Worm (Caenorhabditis elegans): ENCODE measurements around the gene F54D5.4.

Gene F54D5.4

ce11 chrII:11542385-11542784 is 27.2 kb upstream of the F54D5.4 start, which contains the start of gene gtf-2E2 (continued):
- no peak for TF ChIP-seq F44E2.7 (GFP tag; IDR thresholded peaks at IDR 0.05)
- no peak for TF ChIP-seq egl-27 (tag; optimal IDR thresholded peaks at IDR 0.05)
- TF ChIP-seq snpc-4 (tag; optimal IDR thresholded peaks at IDR 0.05) = no peak
- TF ChIP-seq lin-29 (GFP tag; IDR thresholded peaks at IDR 0.05) = no peak
- no peak for TF ChIP-seq daf-8 (GFP tag; IDR thresholded peaks at IDR 0.05)
- no peak for TF ChIP-seq F10B5.3 (tag; optimal IDR thresholded peaks at IDR 0.05)
- no peak for TF ChIP-seq daf-16 (GFP tag; optimal IDR thresholded peaks at IDR 0.05)
- TF ChIP-seq daf-16 (tag; optimal IDR thresholded peaks at IDR 0.05) = peak; percentile 68
- no peak for TF ChIP-seq nhr-237 (tag; optimal IDR thresholded peaks at IDR 0.05)
- peak in 1 of 2 experiments; percentile 61 for TF ChIP-seq lsy-2 (tag; optimal IDR thresholded peaks at IDR 0.05)
- no peak for TF ChIP-seq set-16 (GFP tag; IDR thresholded peaks at IDR 0.05)
- TF ChIP-seq mxl-2 (GFP tag; conservative IDR thresholded peaks at IDR 0.05) = no peak
- TF ChIP-seq lin-38 (GFP tag; IDR thresholded peaks at IDR 0.05) = peak; percentile 18; the same call in 1 of the 2 replicates
- no peak for TF ChIP-seq vab-7 (GFP tag; IDR thresholded peaks at IDR 0.05)
- no peak for TF ChIP-seq nhr-48 (tag; optimal IDR thresholded peaks at IDR 0.05)
- TF ChIP-seq pha-4 (GFP tag; IDR thresholded peaks at IDR 0.05) = no peak
- no peak for TF ChIP-seq pha-4 (tag; optimal IDR thresholded peaks at IDR 0.05)
- TF ChIP-seq nhr-41 (GFP tag; IDR thresholded peaks at IDR 0.05) = no peak
- no peak for TF ChIP-seq nhr-77 (tag; optimal IDR thresholded peaks at IDR 0.05)
- no peak for TF ChIP-seq attf-4 (tag; optimal IDR thresholded peaks at IDR 0.05)
- no peak for TF ChIP-seq fkh-10 (GFP tag; optimal IDR thresholded peaks at IDR 0.05)
- TF ChIP-seq zfp-2 (tag; optimal IDR thresholded peaks at IDR 0.05) = no peak
- no peak for TF ChIP-seq aha-1 (tag)
- no peak for TF ChIP-seq Y75B8A.6 (GFP tag; IDR thresholded peaks at IDR 0.05)
- no peak for TF ChIP-seq R02D3.7 (tag; optimal IDR thresholded peaks at IDR 0.05)
- TF ChIP-seq hlh-30 (tag; optimal IDR thresholded peaks at IDR 0.05; ENCODE audit: insufficient read depth) = peak; percentile 6
- TF ChIP-seq aly-2 (tag; optimal IDR thresholded peaks at IDR 0.05) = no peak
- no peak for TF ChIP-seq dmd-9 (GFP tag; IDR thresholded peaks at IDR 0.05)
- TF ChIP-seq jun-1 (tag; optimal IDR thresholded peaks at IDR 0.05) = no peak
- TF ChIP-seq mep-1 (tag; optimal IDR thresholded peaks at IDR 0.05) = peak; percentile 20
- TF ChIP-seq snpc-1.2 (GFP tag; IDR thresholded peaks at IDR 0.05) = no peak
- TF ChIP-seq nhr-76 (tag; optimal IDR thresholded peaks at IDR 0.05) = no peak
- TF ChIP-seq F37D6.2 (tag; optimal IDR thresholded peaks at IDR 0.05) = no peak
- TF ChIP-seq hmg-1.1 (GFP tag; IDR thresholded peaks at IDR 0.05) = no peak
- TF ChIP-seq ceh-28 (tag; optimal IDR thresholded peaks at IDR 0.05) = peak; percentile 47
- TF ChIP-seq nhr-6 (tag; optimal IDR thresholded peaks at IDR 0.05) = peak; percentile 3
- no peak for TF ChIP-seq unc-62 (GFP tag; optimal IDR thresholded peaks at IDR 0.05 in 1 of 2)
- TF ChIP-seq unc-62 (tag; optimal IDR thresholded peaks at IDR 0.05) = no peak
- no peak for TF ChIP-seq mdt-29 (GFP tag; IDR thresholded peaks at IDR 0.05)
- no peak for TF ChIP-seq ceh-62 (tag; optimal IDR thresholded peaks at IDR 0.05)
- no peak for TF ChIP-seq ceh-20 (GFP tag; IDR thresholded peaks at IDR 0.05)
- TF ChIP-seq rbr-2 (tag; optimal IDR thresholded peaks at IDR 0.05) = no peak
- no peak for TF ChIP-seq ceh-32 (tag; optimal IDR thresholded peaks at IDR 0.05; ENCODE audit: poor library complexity)
- no peak for TF ChIP-seq gei-8 (GFP tag; optimal IDR thresholded peaks at IDR 0.05)
- no peak for TF ChIP-seq unc-130 (GFP tag; optimal IDR thresholded peaks at IDR 0.05)
- no peak for TF ChIP-seq ceh-82 (tag; optimal IDR thresholded peaks at IDR 0.05)
- TF ChIP-seq zfp-3 (GFP tag; conservative IDR thresholded peaks at IDR 0.05) = no peak
- no peak for TF ChIP-seq T26A8.4 (GFP tag; IDR thresholded peaks at IDR 0.05)
- TF ChIP-seq madf-5 (GFP tag; IDR thresholded peaks at IDR 0.05) = no peak
- TF ChIP-seq lim-7 (GFP tag; IDR thresholded peaks at IDR 0.05) = no peak
- TF ChIP-seq madf-9 (GFP tag; conservative IDR thresholded peaks at IDR 0.05) = no peak
